Fruit fly (Drosophila melanogaster) whole organism, embryonic: ENCODE results near the gene Ctns.

ENCODE experiments used
- CG11696 ChIP-seq: fragments of 200-800 bp; sonication (Bioruptor generic); IDR thresholded peaks from 2 replicates; pipeline ENCODE4 v1.3.6; 2022; ENCODE audit warnings: missing biosample characterization, missing genetic modification characterization
- CG13775 ChIP-seq: fragments of 200-800 bp; sonication (Bioruptor generic); optimal IDR thresholded peaks from 3 replicates; lab custom pipeline; 2017; ENCODE audit warnings: missing biosample characterization, mild to moderate bottlenecking, missing genetic modification characterization
- CG15269 ChIP-seq: fragments of 200-800 bp; sonication (Bioruptor generic); optimal IDR thresholded peaks from 2 replicates; lab custom pipeline; 2018; ENCODE audit warnings: missing biosample characterization, mild to moderate bottlenecking, missing genetic modification characterization, moderate library complexity
- CG17385 ChIP-seq: fragments of 200-800 bp; sonication (Bioruptor generic); optimal IDR thresholded peaks from 3 replicates; lab custom pipeline; 2018; ENCODE audit warnings: missing biosample characterization, mild to moderate bottlenecking, missing genetic modification characterization
- CG18011 ChIP-seq: fragments of 200-800 bp; sonication (Bioruptor generic); optimal IDR thresholded peaks from 2 replicates; lab custom pipeline; 2017; ENCODE audit warnings: missing biosample characterization, missing genetic modification characterization, mild to moderate bottlenecking, moderate library complexity, missing genotype
- CG2129 ChIP-seq: fragments of 200-800 bp; sonication (Bioruptor generic); IDR thresholded peaks from 2 replicates; pipeline ENCODE4 v1.3.6; 2022; ENCODE audit warnings: missing biosample characterization, missing genetic modification characterization; ENCODE audit not compliant: partially characterized antibody
- CG2678 ChIP-seq: fragments of 200-800 bp; sonication (Bioruptor generic); optimal IDR thresholded peaks from 3 replicates; lab custom pipeline; 2019; ENCODE audit warnings: missing biosample characterization, mild to moderate bottlenecking, missing genetic modification characterization, moderate library complexity
- CG31365 ChIP-seq: fragments of 200-800 bp; sonication (Bioruptor generic); optimal IDR thresholded peaks from 2 replicates; lab custom pipeline; 2018; ENCODE audit warnings: missing biosample characterization, mild to moderate bottlenecking, missing genetic modification characterization
- CG34422 ChIP-seq: fragments of 200-800 bp; sonication (Bioruptor generic); IDR thresholded peaks from 3 replicates; pipeline ENCODE4 v1.3.6; 2022; ENCODE audit warnings: missing biosample characterization, missing genetic modification characterization
- CG3726 ChIP-seq: fragments of 200-800 bp; sonication (Bioruptor generic); IDR thresholded peaks from 3 replicates; pipeline ENCODE4, ENCODE4 v1.3.6; 2022; ENCODE audit warnings: missing biosample characterization, missing genetic modification characterization
- CG3847 ChIP-seq: fragments of 200-800 bp; sonication (Bioruptor generic); IDR thresholded peaks from 2 replicates; pipeline ENCODE4 v1.3.6; 2022; ENCODE audit warnings: missing biosample characterization, missing genetic modification characterization
- CG4282 ChIP-seq: fragments of 200-800 bp; sonication (Bioruptor generic); optimal IDR thresholded peaks from 2 replicates; lab custom pipeline; 2016; ENCODE audit warnings: missing biosample characterization, missing genetic modification characterization
- CG7745 ChIP-seq: fragments of 200-800 bp; sonication (Bioruptor generic); optimal IDR thresholded peaks from 2 replicates; lab custom pipeline; 2018; ENCODE audit warnings: missing biosample characterization, mild to moderate bottlenecking, missing genetic modification characterization, moderate library complexity
- CG7839 ChIP-seq: fragments of 200-800 bp; sonication (Bioruptor generic); optimal IDR thresholded peaks from 3 replicates; lab custom pipeline; 2018; ENCODE audit warnings: missing biosample characterization, mild to moderate bottlenecking, missing genetic modification characterization, moderate library complexity
- CG7928 ChIP-seq: fragments of 200-800 bp; sonication (Bioruptor generic); optimal IDR thresholded peaks from 2 replicates; lab custom pipeline; 2017; ENCODE audit warnings: missing biosample characterization, mild to moderate bottlenecking, missing genetic modification characterization
- CG8290 ChIP-seq, 3 experiments: fragments of 200-800 bp; sonication (Bioruptor generic); optimal IDR thresholded peaks; 2 replicates each; lab custom pipeline; 2016 to 2019; ENCODE audit warnings: missing biosample characterization in 3 of 3, missing genetic modification characterization in 3 of 3, mild to moderate bottlenecking in 2 of 3, moderate library complexity in 1 of 3
- CG9437 ChIP-seq: fragments of 200-800 bp; sonication (Bioruptor generic); optimal IDR thresholded peaks from 2 replicates; lab custom pipeline; 2018; ENCODE audit warnings: missing biosample characterization, mild to moderate bottlenecking, missing genetic modification characterization
- CTCF ChIP-seq: fragments of 200-800 bp; sonication (Bioruptor generic); optimal IDR thresholded peaks from 2 replicates; lab custom pipeline; 2017; ENCODE audit warnings: missing biosample characterization, mild to moderate bottlenecking, missing genetic modification characterization, moderate library complexity
- D19B ChIP-seq: fragments of 200-800 bp; sonication (Bioruptor generic); optimal IDR thresholded peaks from 2 replicates; lab custom pipeline; 2017; ENCODE audit warnings: missing biosample characterization, mild to moderate bottlenecking, missing genetic modification characterization
- ERR ChIP-seq: fragments of 200-800 bp; sonication (Bioruptor generic); optimal IDR thresholded peaks from 2 replicates; lab custom pipeline; 2016; ENCODE audit warnings: missing biosample characterization, missing genetic modification characterization
- Hmx ChIP-seq: fragments of 200-800 bp; sonication (Bioruptor generic); optimal IDR thresholded peaks from 2 replicates; lab custom pipeline; 2016; ENCODE audit warnings: missing biosample characterization, missing genetic modification characterization
- Hr51 ChIP-seq, 2 experiments: fragments of 200-800 bp; sonication (Bioruptor generic); optimal IDR thresholded peaks; 2 replicates in 1 of 2; 3 replicates in 1 of 2; lab custom pipeline; 2016 to 2018; ENCODE audit warnings: missing biosample characterization in 2 of 2, missing genetic modification characterization in 2 of 2, mild to moderate bottlenecking in 1 of 2, moderate library complexity in 1 of 2
- Med ChIP-seq: fragments of 200-800 bp; sonication (Bioruptor generic); peaks from one replicate; lab custom pipeline; 2016; ENCODE audit warnings: missing biosample characterization, missing genetic modification characterization, mild to moderate bottlenecking, inconsistent platforms, moderate library complexity
- Opbp ChIP-seq: fragments of 200-800 bp; sonication (Bioruptor generic); IDR thresholded peaks from 3 replicates; pipeline ENCODE4 v1.3.6; 2022; ENCODE audit warnings: missing biosample characterization, missing genetic modification characterization; ENCODE audit not compliant: partially characterized antibody
- Pdp1 ChIP-seq, 2 experiments: fragments of 200-800 bp; sonication (Bioruptor generic); optimal IDR thresholded peaks; 3 replicates each; lab custom pipeline; 2016; ENCODE audit warnings: missing biosample characterization in 2 of 2, missing genetic modification characterization in 2 of 2, mild to moderate bottlenecking in 1 of 2, moderate library complexity in 1 of 2
- Ptx1 ChIP-seq: fragments of 200-800 bp; sonication (Bioruptor generic); IDR thresholded peaks from 2 replicates; pipeline ENCODE4 v1.3.6; 2022; ENCODE audit warnings: missing biosample characterization, missing genetic modification characterization
- Rfx ChIP-seq: fragments of 200-800 bp; sonication (Bioruptor generic); IDR thresholded peaks from 2 replicates; pipeline ENCODE4 v1.3.6; 2022; ENCODE audit warnings: missing biosample characterization, missing genetic modification characterization
- Tbp ChIP-seq: fragments of >200 bp; optimal IDR thresholded peaks from 2 replicates; lab custom pipeline; 2018; ENCODE audit warnings: missing biosample characterization, missing genetic modification characterization
- ac ChIP-seq: fragments of 200-800 bp; sonication (Bioruptor generic); optimal IDR thresholded peaks from 3 replicates; lab custom pipeline; 2017; ENCODE audit warnings: missing biosample characterization, mild to moderate bottlenecking, missing genetic modification characterization
- btn ChIP-seq: fragments of 200-800 bp; sonication (Bioruptor generic); optimal IDR thresholded peaks from 2 replicates; lab custom pipeline; 2016; ENCODE audit warnings: missing biosample characterization, missing genetic modification characterization
- dan ChIP-seq: fragments of 200-800 bp; sonication (Bioruptor generic); IDR thresholded peaks from 2 replicates; pipeline ENCODE4 v1.3.6; 2022; ENCODE audit warnings: missing biosample characterization, missing genetic modification characterization
- disco-r ChIP-seq: fragments of 200-800 bp; sonication (Bioruptor generic); optimal IDR thresholded peaks from 2 replicates; lab custom pipeline; 2016; ENCODE audit warnings: missing biosample characterization, missing genetic modification characterization
- dmrt11E ChIP-seq: fragments of 200-800 bp; sonication (Bioruptor generic); optimal IDR thresholded peaks from 3 replicates; lab custom pipeline; 2018; ENCODE audit warnings: missing biosample characterization, mild to moderate bottlenecking, missing genetic modification characterization, moderate library complexity
- ems ChIP-seq: fragments of 200-800 bp; sonication (Bioruptor generic); optimal IDR thresholded peaks from 3 replicates; lab custom pipeline; 2016; ENCODE audit warnings: missing biosample characterization, missing genetic modification characterization
- h ChIP-seq: fragments of >200 bp; optimal IDR thresholded peaks from 2 replicates; lab custom pipeline; 2017
- insv ChIP-seq, 2 experiments: fragments of 200-800 bp; sonication (Bioruptor generic); optimal IDR thresholded peaks; 3 replicates each; lab custom pipeline; 2016 to 2018; ENCODE audit warnings: missing biosample characterization in 2 of 2, missing genetic modification characterization in 2 of 2
- mirr ChIP-seq: fragments of 200-800 bp; sonication (Bioruptor generic); optimal IDR thresholded peaks from 3 replicates; lab custom pipeline; 2018; ENCODE audit warnings: missing biosample characterization, mild to moderate bottlenecking, missing genetic modification characterization
- nerfin-1 ChIP-seq: fragments of 200-800 bp; sonication (Bioruptor generic); optimal IDR thresholded peaks from 3 replicates; lab custom pipeline; 2019; ENCODE audit warnings: missing biosample characterization, mild to moderate bottlenecking, missing genetic modification characterization, moderate library complexity
- pros ChIP-seq: fragments of 200-800 bp; sonication (Bioruptor generic); optimal IDR thresholded peaks from 3 replicates; lab custom pipeline; 2019; ENCODE audit warnings: missing biosample characterization, mild to moderate bottlenecking, missing genetic modification characterization, moderate library complexity
- ranshi ChIP-seq: fragments of 200-800 bp; sonication (Bioruptor generic); IDR thresholded peaks from 2 replicates; pipeline ENCODE4 v1.3.6; 2022; ENCODE audit warnings: missing biosample characterization, missing genetic modification characterization
- run ChIP-seq: fragments of 200-800 bp; sonication (Bioruptor generic); optimal IDR thresholded peaks from 3 replicates; lab custom pipeline; 2018; ENCODE audit warnings: missing biosample characterization, mild to moderate bottlenecking, missing genetic modification characterization
- salm ChIP-seq: fragments of 200-800 bp; sonication (Bioruptor generic); optimal IDR thresholded peaks from 2 replicates; lab custom pipeline; 2018; ENCODE audit warnings: missing biosample characterization, mild to moderate bottlenecking, missing genetic modification characterization
- scrt ChIP-seq: fragments of 200-800 bp; sonication (Bioruptor generic); optimal IDR thresholded peaks from 2 replicates; lab custom pipeline; 2018; ENCODE audit warnings: missing biosample characterization, mild to moderate bottlenecking, missing genetic modification characterization, moderate library complexity
- sens-2 ChIP-seq: fragments of 200-800 bp; sonication (Bioruptor generic); IDR thresholded peaks from 2 replicates; pipeline ENCODE4 v1.3.6; 2022; ENCODE audit warnings: missing biosample characterization, missing genetic modification characterization
- seq ChIP-seq: fragments of 200-800 bp; sonication (Bioruptor generic); IDR thresholded peaks from 2 replicates; pipeline ENCODE4 v1.3.6; 2022; ENCODE audit warnings: missing biosample characterization, missing genetic modification characterization
- sna ChIP-seq: fragments of 200-800 bp; sonication (Bioruptor generic); IDR thresholded peaks from 2 replicates; pipeline ENCODE4 v1.3.6; 2022; ENCODE audit warnings: missing biosample characterization, missing genetic modification characterization; ENCODE audit not compliant: partially characterized antibody
- sr ChIP-seq: fragments of 200-800 bp; sonication (Bioruptor generic); IDR thresholded peaks from 3 replicates; pipeline ENCODE4 v1.3.6; 2022; ENCODE audit warnings: missing biosample characterization, missing genetic modification characterization
- tgo ChIP-seq: fragments of 200-800 bp; sonication (Bioruptor generic); IDR thresholded peaks from 3 replicates; pipeline ENCODE4 v1.3.6; 2022; ENCODE audit warnings: missing biosample characterization, missing genetic modification characterization
- yki ChIP-seq: fragments of >200 bp; optimal IDR thresholded peaks from 3 replicates; lab custom pipeline; 2018
- zen ChIP-seq: fragments of 200-800 bp; sonication (Bioruptor generic); optimal IDR thresholded peaks from 3 replicates; lab custom pipeline; 2018; ENCODE audit warnings: missing biosample characterization, mild to moderate bottlenecking, missing genetic modification characterization, moderate library complexity
- zf30C ChIP-seq: fragments of 200-800 bp; sonication (Bioruptor generic); optimal IDR thresholded peaks from 3 replicates; lab custom pipeline; 2018; ENCODE audit warnings: missing biosample characterization, mild to moderate bottlenecking, missing genetic modification characterization
- zfh1 ChIP-seq: fragments of 200-800 bp; sonication (Bioruptor generic); IDR thresholded peaks from 3 replicates; pipeline ENCODE4 v1.3.6; 2022; ENCODE audit warnings: missing biosample characterization, missing genetic modification characterization

Ctns gene

dm6 chr3R:23013482-23013881 is 45.3 kb downstream of the Ctns start (continued):
- TF ChIP-seq CG2678 (no peak), sr (GFP tag; lab: Robert Waterston, UW) (no peak), Tbp (GFP tag; lab: Kevin White, UChicago) (no peak), CG3726 (GFP tag; lab: Robert Waterston, UW) (no peak), ac (GFP tag; lab: Kevin White, UChicago) (no peak), CTCF (no peak), Hmx (GFP tag; lab: Kevin White, UChicago) (no peak), Hr51 (GFP tag; optimal IDR thresholded peaks at IDR 0.05; lab: Kevin White, UChicago) (no peak), ERR (no peak), tgo (no peak), zf30C (GFP tag; lab: Kevin White, UChicago) (no peak), Rfx (GFP tag; lab: Robert Waterston, UW) (peak; percentile 43; the same call in 1 of the 2 replicates), dan (GFP tag; lab: Robert Waterston, UW) (no peak), zfh1 (GFP tag; lab: Robert Waterston, UW) (no peak), CG9437 (GFP tag; lab: Kevin White, UChicago) (no peak), CG4282 (GFP tag; lab: Kevin White, UChicago) (no peak), CG11696 (GFP tag; lab: Robert Waterston, UW) (0 out of 2 replicates have a peak, but pooled peaks have one; percentile 32), Pdp1 (GFP tag; optimal IDR thresholded peaks at IDR 0.05; lab: Kevin White, UChicago) (no peak), CG2129 (GFP tag; lab: Robert Waterston, UW) (no peak), CG34422 (GFP tag; lab: Robert Waterston, UW) (no peak), nerfin-1 (no peak), CG31365 (peak; percentile 84)
- TF ChIP-seq, all 482 proteins: peak for 26

- peak; percentile 6 for TF ChIP-seq pros (GFP tag; lab: Kevin White, UChicago)
- no peak for TF ChIP-seq CG7839 (tag; lab: Kevin White, UChicago)
- TF ChIP-seq CG13775 (GFP tag; lab: Kevin White, UChicago), result no peak
- no peak for TF ChIP-seq disco-r (GFP tag; lab: Kevin White, UChicago)
- TF ChIP-seq D19B, result no peak
- peak; percentile 74 for TF ChIP-seq CG18011
- no peak for TF ChIP-seq dan (GFP tag; lab: Robert Waterston, UW)
- no peak for TF ChIP-seq Ptx1
- peak; percentile 73 for TF ChIP-seq Med
- TF ChIP-seq CG8290 (GFP tag; optimal IDR thresholded peaks at IDR 0.05; lab: Kevin White, UChicago), result no peak
- peak in 1 of 2 experiments; percentile 7 for TF ChIP-seq CG8290 (tag; optimal IDR thresholded peaks at IDR 0.05; lab: Kevin White, UChicago)
- TF ChIP-seq CG17385 (GFP tag; lab: Kevin White, UChicago), result no peak
- no peak for TF ChIP-seq yki (lab: Kevin White, UChicago)
- TF ChIP-seq sens-2 (GFP tag; lab: Robert Waterston, UW), result no peak
- TF ChIP-seq run, result no peak
- peak; percentile 20 for TF ChIP-seq mirr (GFP tag; lab: Kevin White, UChicago)
- TF ChIP-seq scrt, result no peak
- TF ChIP-seq CG3847 (GFP tag; lab: Robert Waterston, UW), result no peak
- no peak for TF ChIP-seq ranshi (GFP tag; lab: Robert Waterston, UW)
- no peak for TF ChIP-seq dmrt11E (tag; lab: Kevin White, UChicago)
- no peak for TF ChIP-seq salm (tag; lab: Kevin White, UChicago)
- no peak for TF ChIP-seq CG7745 (tag; lab: Kevin White, UChicago)
- TF ChIP-seq CG7928 (GFP tag; lab: Kevin White, UChicago), result no peak
- TF ChIP-seq Opbp (GFP tag; lab: Robert Waterston, UW), result no peak
- TF ChIP-seq seq (GFP tag; lab: Robert Waterston, UW), result no peak
- peak; percentile 41 for TF ChIP-seq CG15269
- TF ChIP-seq ems (GFP tag; lab: Kevin White, UChicago), result no peak
- TF ChIP-seq zfh1 (GFP tag; lab: Robert Waterston, UW), result no peak
- no peak for TF ChIP-seq insv (GFP tag; optimal IDR thresholded peaks at IDR 0.05; lab: Kevin White, UChicago)
- no peak for TF ChIP-seq h
- TF ChIP-seq btn (GFP tag; lab: Kevin White, UChicago), result no peak
- TF ChIP-seq zen (tag; lab: Kevin White, UChicago), result no peak
- TF ChIP-seq sna (GFP tag; lab: Robert Waterston, UW), result no peak
Measured at dm6 chr3R:23012017-23012416, 46.7 kb downstream of the Ctns start, which contains the start of gene CG6688. Gene CG6688, plus strand, starts transcription at chr3R:23012412.
